Worm (Caenorhabditis elegans) whole organism, L4 larva: ENCODE measurements around the gene cpg-2.

Experiments
- F10B5.3 ChIP-seq: sonication (generic microtip); optimal IDR thresholded peaks from 2 replicates; lab custom pipeline; 2016; ENCODE audit warnings: mild to moderate bottlenecking, missing genetic modification characterization, missing compliant biosample characterization
- R02D3.7 ChIP-seq: fragments of 150-350 bp; sonication (generic microtip); optimal IDR thresholded peaks from 3 replicates; lab custom pipeline; 2014; ENCODE audit warnings: missing biosample characterization, missing genetic modification characterization
- T20F7.1 ChIP-seq: fragments of 200-800 bp; sonication (Bioruptor generic); optimal IDR thresholded peaks from 2 replicates; lab custom pipeline; 2018; ENCODE audit warnings: mild to moderate bottlenecking, missing genetic modification characterization, missing compliant biosample characterization
- ZK337.2 ChIP-seq: fragments of 200-800 bp; sonication (Bioruptor generic); IDR thresholded peaks from 2 replicates; pipeline ENCODE4 v1.3.6; 2022; ENCODE audit warnings: missing genetic modification reagents, missing genetic modification characterization, missing compliant biosample characterization
- ZK546.5 ChIP-seq, 2 experiments: sonication (generic microtip); optimal IDR thresholded peaks; 2 replicates each; lab custom pipeline; 2017; ENCODE audit warnings: missing biosample characterization in 2 of 2, missing genetic modification characterization in 2 of 2
- aha-1 ChIP-seq: fragments of 150-350 bp; peaks from one replicate; lab custom pipeline; 2014; ENCODE audit warnings: missing biosample characterization, missing genetic modification characterization
- ces-1 ChIP-seq: fragments of 150-350 bp; sonication (generic microtip); optimal IDR thresholded peaks from 4 replicates; lab custom pipeline; 2014; ENCODE audit warnings: missing biosample characterization, missing genetic modification reagents, missing genetic modification characterization
- ctbp-1 ChIP-seq: fragments of 200-800 bp; sonication (Bioruptor generic); IDR thresholded peaks from 2 replicates; pipeline ENCODE4 v1.3.6; 2022; ENCODE audit warnings: missing genetic modification reagents, missing genetic modification characterization, missing compliant biosample characterization
- daf-19 ChIP-seq: fragments of 200-800 bp; sonication (Bioruptor generic); conservative IDR thresholded peaks from 2 replicates; pipeline ENCODE4 v1.3.6; 2022; ENCODE audit warnings: missing genetic modification characterization, missing compliant biosample characterization
- dmd-6 ChIP-seq: fragments of 200-800 bp; sonication (Bioruptor generic); IDR thresholded peaks from 2 replicates; pipeline ENCODE4 v1.3.6; 2022; ENCODE audit warnings: missing genetic modification reagents, missing genetic modification characterization, missing compliant biosample characterization
- dmd-9 ChIP-seq: fragments of 200-800 bp; sonication (Bioruptor generic); IDR thresholded peaks from 2 replicates; pipeline ENCODE4 v1.3.6; 2022; ENCODE audit warnings: missing genetic modification reagents, missing genetic modification characterization, missing compliant biosample characterization
- dpl-1 ChIP-seq: fragments of 150-350 bp; optimal IDR thresholded peaks from 2 replicates; lab custom pipeline; 2014; ENCODE audit warnings: missing biosample characterization, missing genetic modification reagents, missing genetic modification characterization
- egl-27 ChIP-seq: sonication (generic microtip); optimal IDR thresholded peaks from 3 replicates; lab custom pipeline; 2017; ENCODE audit warnings: missing biosample characterization, missing genetic modification reagents, missing genetic modification characterization
- egl-43 ChIP-seq: fragments of 200-800 bp; sonication (Bioruptor generic); IDR thresholded peaks from 2 replicates; pipeline ENCODE4 v1.3.6; 2022; ENCODE audit warnings: missing genetic modification reagents, missing genetic modification characterization, missing compliant biosample characterization
- fos-1 ChIP-seq: fragments of 150-350 bp; optimal IDR thresholded peaks from 2 replicates; lab custom pipeline; 2014; ENCODE audit warnings: missing biosample characterization, missing genetic modification characterization
- gei-8 ChIP-seq: fragments of 200-800 bp; sonication (Bioruptor generic); optimal IDR thresholded peaks from 2 replicates; lab custom pipeline; 2018; ENCODE audit warnings: mild to moderate bottlenecking, missing genetic modification characterization, missing compliant biosample characterization
- hif-1 ChIP-seq, 2 experiments: sonication (generic microtip); optimal IDR thresholded peaks; 2 replicates each; lab custom pipeline; 2016 to 2017; ENCODE audit warnings: missing compliant biosample characterization in 2 of 2, missing genetic modification characterization in 2 of 2, missing genetic modification reagents in 2 of 2, missing genotype in 2 of 2, mild to moderate bottlenecking in 1 of 2
- hlh-11 ChIP-seq: fragments of 200-800 bp; sonication (Bioruptor generic); optimal IDR thresholded peaks from 2 replicates; lab custom pipeline; 2018; ENCODE audit warnings: mild to moderate bottlenecking, missing genetic modification characterization, missing compliant biosample characterization
- hlh-30 ChIP-seq: sonication (generic microtip); optimal IDR thresholded peaks from 2 replicates; lab custom pipeline; 2017; ENCODE audit warnings: antibody characterized with exemption, mild to moderate bottlenecking, missing genetic modification characterization, missing compliant biosample characterization; ENCODE audit not compliant: insufficient read depth
- hmg-1.1 ChIP-seq: fragments of 200-800 bp; sonication (Bioruptor generic); IDR thresholded peaks from 2 replicates; pipeline ENCODE4 v1.3.6; 2022; ENCODE audit warnings: missing genetic modification reagents, missing genetic modification characterization, missing compliant biosample characterization
- lin-29 ChIP-seq: fragments of 200-800 bp; sonication (Bioruptor generic); IDR thresholded peaks from 2 replicates; pipeline ENCODE4 v1.3.6; 2022; ENCODE audit warnings: missing genetic modification reagents, missing genetic modification characterization, missing compliant biosample characterization
- lsy-2 ChIP-seq, 2 experiments: fragments of 150-350 bp in 1 of 2; sonication (generic microtip) in 1 of 2; optimal IDR thresholded peaks; 2 replicates each; lab custom pipeline; 2014 to 2017; ENCODE audit warnings: missing biosample characterization in 2 of 2, missing genetic modification characterization in 2 of 2
- madf-9 ChIP-seq: fragments of 200-800 bp; sonication (Bioruptor generic); conservative IDR thresholded peaks from 2 replicates; pipeline ENCODE4 v1.3.6; 2022; ENCODE audit warnings: missing genetic modification reagents, missing genetic modification characterization, missing compliant biosample characterization
- mdt-29 ChIP-seq: fragments of 200-800 bp; sonication (Bioruptor generic); IDR thresholded peaks from 2 replicates; pipeline ENCODE4 v1.3.6; 2022; ENCODE audit warnings: missing genetic modification reagents, missing genetic modification characterization, missing compliant biosample characterization
- mep-1 ChIP-seq: fragments of 150-350 bp; sonication (generic microtip); optimal IDR thresholded peaks from 3 replicates; lab custom pipeline; 2014; ENCODE audit warnings: missing biosample characterization, missing genetic modification characterization
- mxl-3 ChIP-seq: fragments of 200-800 bp; sonication (Bioruptor generic); optimal IDR thresholded peaks from 2 replicates; lab custom pipeline; 2018; ENCODE audit warnings: mild to moderate bottlenecking, missing genetic modification characterization, missing compliant biosample characterization
- nhr-102 ChIP-seq: sonication (generic microtip); optimal IDR thresholded peaks from 2 replicates; lab custom pipeline; 2016; ENCODE audit warnings: mild to moderate bottlenecking, missing genetic modification characterization, moderate library complexity, missing compliant biosample characterization
- nhr-11 ChIP-seq: fragments of 150-350 bp; optimal IDR thresholded peaks from 2 replicates; lab custom pipeline; 2014; ENCODE audit warnings: missing biosample characterization, missing genetic modification characterization
- nhr-28 ChIP-seq: fragments of 150-350 bp; optimal IDR thresholded peaks from 2 replicates; lab custom pipeline; 2014; ENCODE audit warnings: missing biosample characterization, missing genetic modification characterization
- nhr-41 ChIP-seq: fragments of 200-800 bp; sonication (Bioruptor generic); IDR thresholded peaks from 2 replicates; pipeline ENCODE4 v1.3.6; 2022; ENCODE audit warnings: missing genetic modification reagents, missing genetic modification characterization, missing compliant biosample characterization
- nhr-42 ChIP-seq: fragments of 200-800 bp; sonication (Bioruptor generic); IDR thresholded peaks from 2 replicates; pipeline ENCODE4 v1.3.6; 2022; ENCODE audit warnings: missing genetic modification characterization, missing compliant biosample characterization
- nhr-6 ChIP-seq: fragments of 150-350 bp; optimal IDR thresholded peaks from 2 replicates; lab custom pipeline; 2014; ENCODE audit warnings: missing biosample characterization, missing genetic modification characterization
- nhr-76 ChIP-seq: fragments of 150-350 bp; optimal IDR thresholded peaks from 2 replicates; lab custom pipeline; 2014; ENCODE audit warnings: missing biosample characterization, missing genetic modification characterization
- nhr-77 ChIP-seq: fragments of 150-350 bp; optimal IDR thresholded peaks from 2 replicates; lab custom pipeline; 2014; ENCODE audit warnings: missing biosample characterization, missing genetic modification characterization
- php-3 ChIP-seq: fragments of 200-800 bp; sonication (Bioruptor generic); IDR thresholded peaks from 2 replicates; pipeline ENCODE4 v1.3.6; 2022; ENCODE audit warnings: missing genetic modification reagents, missing genetic modification characterization, missing compliant biosample characterization
- pqm-1 ChIP-seq: sonication (generic microtip); optimal IDR thresholded peaks from 2 replicates; lab custom pipeline; 2017; ENCODE audit warnings: missing biosample characterization, missing genetic modification characterization
- sdz-12 ChIP-seq: fragments of 200-800 bp; sonication (Bioruptor generic); optimal IDR thresholded peaks from 2 replicates; lab custom pipeline; 2018; ENCODE audit warnings: mild to moderate bottlenecking, missing genetic modification characterization, missing compliant biosample characterization
- set-16 ChIP-seq: fragments of 200-800 bp; sonication (Bioruptor generic); IDR thresholded peaks from 2 replicates; pipeline ENCODE4 v1.3.6; 2022; ENCODE audit warnings: missing genetic modification reagents, missing genetic modification characterization, missing compliant biosample characterization
- snpc-1.2 ChIP-seq: fragments of 200-800 bp; sonication (Bioruptor generic); IDR thresholded peaks from 2 replicates; pipeline ENCODE4 v1.3.6; 2022; ENCODE audit warnings: missing genetic modification reagents, missing genetic modification characterization, missing compliant biosample characterization
- spr-3 ChIP-seq: fragments of 200-800 bp; sonication (Bioruptor generic); optimal IDR thresholded peaks from 2 replicates; lab custom pipeline; 2018; ENCODE audit warnings: mild to moderate bottlenecking, missing genetic modification characterization, missing compliant biosample characterization
- tag-97 ChIP-seq: fragments of 200-800 bp; sonication (Bioruptor generic); IDR thresholded peaks from 2 replicates; pipeline ENCODE4 v1.3.6; 2022; ENCODE audit warnings: missing genetic modification characterization, missing compliant biosample characterization
- tra-1 ChIP-seq: fragments of 200-800 bp; sonication (Bioruptor generic); IDR thresholded peaks from 2 replicates; pipeline ENCODE4 v1.3.6; 2022; ENCODE audit warnings: missing genetic modification reagents, missing genetic modification characterization, missing compliant biosample characterization
- unc-62 ChIP-seq, 3 experiments: fragments of 150-350 bp in 1 of 3; sonication (generic microtip); optimal IDR thresholded peaks in 2 of 3; peaks in 1 of 3; 1 replicate in 1 of 3; 2 replicates in 2 of 3; lab custom pipeline; 2014 to 2017; ENCODE audit warnings: missing biosample characterization in 3 of 3, missing genetic modification characterization in 3 of 3, missing genetic modification reagents in 3 of 3, missing genotype in 1 of 3
- vab-7 ChIP-seq: fragments of 200-800 bp; sonication (Bioruptor generic); IDR thresholded peaks from 2 replicates; pipeline ENCODE4 v1.3.6; 2022; ENCODE audit warnings: missing genetic modification reagents, missing genetic modification characterization, missing compliant biosample characterization
- zfp-3 ChIP-seq: fragments of 200-800 bp; sonication (Bioruptor generic); conservative IDR thresholded peaks from 2 replicates; pipeline ENCODE4 v1.3.6; 2022; ENCODE audit warnings: missing genetic modification reagents, missing genetic modification characterization, missing compliant biosample characterization

The cpg-2 gene

DNA sequence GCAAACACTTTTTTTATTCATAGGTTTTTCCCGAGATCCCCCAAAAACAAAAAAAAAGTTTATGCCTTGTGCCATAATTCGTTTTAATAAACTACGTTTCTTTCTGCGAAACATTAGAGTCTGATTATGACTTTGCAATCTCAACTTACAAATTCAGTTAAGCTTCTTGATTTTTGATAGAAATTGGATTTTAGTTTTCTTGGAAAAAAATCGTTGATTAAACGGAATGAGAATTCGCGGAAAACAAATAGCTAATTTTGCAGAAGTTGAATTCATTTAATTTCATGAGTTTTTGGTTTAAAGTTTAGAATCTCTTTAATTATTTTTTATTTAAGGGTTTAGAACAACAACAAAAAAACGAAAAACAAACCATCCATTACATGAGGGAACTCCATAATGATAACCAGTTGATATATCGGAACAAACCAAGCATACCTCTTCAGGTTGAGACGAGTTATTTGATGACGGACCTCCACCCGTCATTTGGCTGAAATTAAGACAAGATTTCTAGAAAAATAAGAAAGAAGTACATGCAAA, 11.2 kb upstream of the cpg-2 start, which contains the start of gene nhr-10:
nhr-10 (minus strand) TSS at position 487 of the 537 bp plus-strand sequence.
- TF ChIP-seq dpl-1 (no peak), mxl-3 (GFP tag; lab: Kevin White, UChicago) (no peak), ces-1 (GFP tag; lab: Kevin White, UChicago) (peak; percentile 7), nhr-11 (tag; lab: Kevin White, UChicago) (peak; percentile 34), lsy-2 (tag; optimal IDR thresholded peaks at IDR 0.05; lab: Kevin White, UChicago) (peak in 1 of 2 experiments; percentile 44), dmd-9 (no peak), pqm-1 (tag; lab: Kevin White, UChicago) (no peak), hmg-1.1 (GFP tag; lab: Robert Waterston, UW) (no peak), egl-43 (0 out of 2 replicates have a peak, but pooled peaks have one; percentile 45), mdt-29 (GFP tag; lab: Robert Waterston, UW) (no peak)
- TF ChIP-seq, all 104 proteins: peak for 4

DNA sequence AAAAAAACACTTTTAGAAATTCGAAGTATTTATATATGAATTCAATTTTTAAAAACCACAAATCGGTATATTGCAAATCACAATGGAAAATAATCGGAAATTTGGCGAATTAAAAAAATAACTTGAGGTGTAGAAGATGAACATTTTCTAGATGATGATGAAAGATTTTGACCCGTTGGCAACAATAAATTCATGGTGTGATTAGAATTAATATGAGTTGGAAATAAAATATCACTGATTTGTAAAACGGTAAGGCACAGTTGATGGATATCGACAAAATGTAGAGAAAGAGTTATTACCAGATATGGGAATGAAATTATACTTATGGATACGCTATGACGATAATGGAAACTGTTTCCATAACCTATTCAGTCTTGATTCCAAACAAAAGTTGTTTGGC, 8.5 kb upstream of the cpg-2 start:
- TF ChIP-seq daf-19 (GFP tag; lab: Robert Waterston, UW) (no peak), php-3 (GFP tag; lab: Robert Waterston, UW) (no peak), nhr-102 (tag; lab: Kevin White, UChicago) (no peak), tag-97 (no peak), vab-7 (no peak), unc-62 (GFP tag; optimal IDR thresholded peaks at IDR 0.05 in 1 of 2; lab: Kevin White, UChicago) (peak in 1 of 2 experiments; percentile 91), unc-62 (tag; optimal IDR thresholded peaks at IDR 0.05; lab: Kevin White, UChicago) (no peak), lin-29 (GFP tag; lab: Robert Waterston, UW) (no peak), spr-3 (GFP tag; lab: Kevin White, UChicago) (no peak), madf-9 (GFP tag; lab: Robert Waterston, UW) (no peak)

DNA sequence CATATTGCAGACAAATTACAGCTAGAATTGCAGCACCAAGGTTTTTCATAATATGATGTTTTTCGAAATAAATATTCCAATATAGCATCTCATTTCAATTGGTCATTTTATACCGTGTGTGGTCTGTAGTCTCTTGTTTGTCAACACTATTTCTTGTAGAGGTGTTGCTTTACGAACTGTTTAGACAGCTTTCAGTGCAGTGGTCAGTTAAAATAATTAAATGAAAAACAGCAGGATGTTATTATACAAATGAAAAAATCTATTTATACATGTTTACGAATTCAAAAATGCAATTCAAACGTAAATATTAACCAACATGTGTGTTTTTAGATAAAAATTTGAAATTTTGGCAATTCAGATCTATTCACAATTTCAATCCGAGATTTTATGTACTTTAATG, 8.0 kb upstream of the cpg-2 start, which contains the start of gene B0280.7:
B0280.7 (minus strand) TSS at position 101 of the 400 bp plus-strand sequence.
- TF ChIP-seq egl-27 (tag; lab: Kevin White, UChicago) = no peak
- no peak for TF ChIP-seq nhr-76 (tag; lab: Kevin White, UChicago)

DNA sequence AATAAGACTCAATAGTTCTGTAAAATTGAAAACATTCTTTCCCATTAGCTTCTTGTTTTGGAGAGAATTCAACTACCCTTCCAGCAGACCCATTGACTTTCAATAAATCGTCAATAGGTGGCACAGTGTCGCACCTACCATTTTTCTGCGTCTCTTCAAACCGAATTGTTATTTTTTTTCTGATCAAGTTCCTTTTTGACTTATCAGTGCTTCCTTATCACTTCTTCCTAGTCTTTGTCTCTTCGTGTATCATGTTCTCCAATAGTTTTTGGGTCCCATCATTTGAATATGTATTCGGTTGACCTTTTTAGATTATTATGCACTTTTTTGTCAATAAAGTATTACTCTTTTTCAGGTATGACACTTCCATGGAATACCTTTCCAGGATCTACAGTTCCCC, 4.2 kb upstream of the cpg-2 start, which contains the start of gene odd-1:
odd-1 (plus strand) TSS at position 349 of the 400 bp plus-strand sequence.
- TF ChIP-seq ZK337.2 (no peak), tra-1 (GFP tag; lab: Robert Waterston, UW) (no peak), nhr-6 (no peak), unc-62 (GFP tag; optimal IDR thresholded peaks at IDR 0.05 in 1 of 2; lab: Kevin White, UChicago) (no peak), unc-62 (tag; optimal IDR thresholded peaks at IDR 0.05; lab: Kevin White, UChicago) (no peak), dmd-6 (GFP tag; lab: Robert Waterston, UW) (peak; percentile 24; the same call in 1 of the 2 replicates), hlh-11 (peak; percentile 9), sdz-12 (GFP tag; lab: Kevin White, UChicago) (no peak), T20F7.1 (GFP tag; lab: Kevin White, UChicago) (no peak), hif-1 (tag; optimal IDR thresholded peaks at IDR 0.05; lab: Kevin White, UChicago) (no peak), ces-1 (GFP tag; lab: Kevin White, UChicago) (no peak), fos-1 (no peak), aha-1 (tag; lab: Kevin White, UChicago) (peak; percentile 82), hlh-30 (tag; lab: Kevin White, UChicago) (no peak), spr-3 (GFP tag; lab: Kevin White, UChicago) (no peak), F10B5.3 (tag; lab: Kevin White, UChicago) (no peak), nhr-42 (GFP tag; lab: Robert Waterston, UW) (no peak), ZK546.5 (tag; optimal IDR thresholded peaks at IDR 0.05; lab: Kevin White, UChicago) (no peak), mep-1 (tag; lab: Kevin White, UChicago) (no peak), zfp-3 (GFP tag; lab: Robert Waterston, UW) (no peak), nhr-11 (tag; lab: Kevin White, UChicago) (no peak), nhr-41 (GFP tag; lab: Robert Waterston, UW) (no peak), nhr-28 (tag; lab: Kevin White, UChicago) (peak; percentile 30), gei-8 (GFP tag; lab: Kevin White, UChicago) (no peak), snpc-1.2 (no peak), nhr-77 (tag; lab: Kevin White, UChicago) (no peak), set-16 (GFP tag; lab: Robert Waterston, UW) (no peak), ctbp-1 (GFP tag; lab: Robert Waterston, UW) (no peak), lsy-2 (tag; optimal IDR thresholded peaks at IDR 0.05; lab: Kevin White, UChicago) (no peak), R02D3.7 (tag; lab: Kevin White, UChicago) (no peak)
